Worm (Caenorhabditis elegans) whole organism, L4/young adult: Measurements from ENCODE around the gene Y39F10A.3.

Source experiments
- W03F9.2 ChIP-seq: fragments of 150-350 bp; optimal IDR thresholded peaks from 2 replicates; lab custom pipeline; 2014; ENCODE audit warnings: missing biosample characterization, missing genetic modification characterization
- dao-5 ChIP-seq: sonication (generic microtip); optimal IDR thresholded peaks from 2 replicates; lab custom pipeline; 2016; ENCODE audit warnings: missing genotype, missing genetic modification characterization, moderate library complexity, missing compliant biosample characterization
- him-1 ChIP-seq: sonication (generic microtip); optimal IDR thresholded peaks from 2 replicates; lab custom pipeline; 2016; ENCODE audit warnings: missing genotype, missing genetic modification reagents, missing genetic modification characterization, missing compliant biosample characterization

DNA sequence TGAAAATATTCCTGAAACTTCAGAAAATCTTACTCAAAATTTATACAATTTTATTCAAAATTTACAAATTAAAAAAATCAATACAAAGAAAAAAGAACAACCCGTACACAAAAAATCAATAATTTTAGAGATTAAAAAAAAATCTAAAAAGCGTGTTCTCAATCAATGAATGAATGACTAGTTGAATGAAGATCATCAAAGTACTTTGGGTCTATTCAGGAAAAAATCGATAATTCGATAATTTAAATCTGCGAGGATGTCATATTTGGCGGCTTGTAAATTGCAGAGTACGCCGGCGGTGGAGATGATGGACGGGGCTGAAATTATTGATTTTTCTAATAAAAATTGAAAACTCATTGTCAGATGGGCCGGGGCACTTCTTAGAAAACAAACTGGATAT is 26.6 kb downstream of the Y39F10A.3 start:
- TF ChIP-seq W03F9.2: no peak
- no peak for TF ChIP-seq him-1 (tag; lab: Kevin White, UChicago)
- TF ChIP-seq dao-5: no peak
